Worm (Caenorhabditis elegans) whole organism, mixed stage, embryonic: ENCODE data around the gene xrn-1.

Source experiments
- ceh-83 ChIP-seq: fragments of 200-800 bp; sonication (Bioruptor generic); optimal IDR thresholded peaks from 2 replicates; lab custom pipeline; 2018; ENCODE audit warnings: mild to moderate bottlenecking, missing genetic modification characterization, missing compliant biosample characterization
- flh-1 ChIP-seq: fragments of 200-800 bp; sonication (Bioruptor generic); optimal IDR thresholded peaks from 2 replicates; lab custom pipeline; 2018; ENCODE audit warnings: mild to moderate bottlenecking, missing genetic modification characterization, moderate library complexity, missing compliant biosample characterization
- hlh-1 ChIP-seq: fragments of 150-350 bp; optimal IDR thresholded peaks from 2 replicates; lab custom pipeline; 2014; ENCODE audit warnings: missing biosample characterization, missing genetic modification reagents, missing genetic modification characterization
- nhr-12 ChIP-seq: fragments of 150-350 bp; optimal IDR thresholded peaks from 2 replicates; lab custom pipeline; 2014; ENCODE audit warnings: missing biosample characterization, missing genetic modification characterization
- nhr-28 ChIP-seq: fragments of 150-350 bp; optimal IDR thresholded peaks from 2 replicates; lab custom pipeline; 2014; ENCODE audit warnings: missing biosample characterization, missing genetic modification characterization
- nhr-76 ChIP-seq: sonication (generic microtip); optimal IDR thresholded peaks from 2 replicates; lab custom pipeline; 2017; ENCODE audit warnings: missing biosample characterization, missing genetic modification characterization
- snpc-4 ChIP-seq: fragments of 150-350 bp; optimal IDR thresholded peaks from 2 replicates; lab custom pipeline; 2014; ENCODE audit warnings: missing biosample characterization, missing genetic modification characterization
- zip-8 ChIP-seq: fragments of 150-350 bp; optimal IDR thresholded peaks from 2 replicates; lab custom pipeline; 2014; ENCODE audit warnings: missing biosample characterization, missing genetic modification characterization

- TF ChIP-seq nhr-28 (tag; lab: Kevin White, UChicago) (no peak), hlh-1 (tag; lab: Kevin White, UChicago) (no peak), nhr-76 (tag; lab: Kevin White, UChicago) (no peak), snpc-4 (no peak), ceh-83 (no peak), zip-8 (no peak), flh-1 (no peak), nhr-12 (no peak)
Observed at ce11 chrII:14094590-14094989, 25.9 kb downstream of the xrn-1 start, which contains the start of gene col-87.
